Fruit fly (Drosophila melanogaster) whole organism, embryonic: ENCODE results near the gene frj.
A peak's percentile ranks its signal among the peaks of the same experiment; 100 is the strongest.

Experiments
- Atf3 ChIP-seq: fragments of 200-800 bp; sonication (Bioruptor generic); optimal IDR thresholded peaks from 3 replicates; lab custom pipeline; 2016; ENCODE audit warnings: missing biosample characterization, missing genetic modification characterization
- BtbVII ChIP-seq: fragments of 200-800 bp; sonication (Bioruptor generic); optimal IDR thresholded peaks from 3 replicates; lab custom pipeline; 2017; ENCODE audit warnings: missing biosample characterization, mild to moderate bottlenecking, missing genetic modification characterization
- CG11723 ChIP-seq: fragments of 200-800 bp; sonication (Bioruptor generic); optimal IDR thresholded peaks from 2 replicates; lab custom pipeline; 2017; ENCODE audit warnings: missing biosample characterization, mild to moderate bottlenecking, missing genetic modification characterization
- CG12769 ChIP-seq: fragments of 200-800 bp; sonication (Bioruptor generic); optimal IDR thresholded peaks from 2 replicates; lab custom pipeline; 2019; ENCODE audit warnings: missing biosample characterization, mild to moderate bottlenecking, missing genetic modification characterization, moderate library complexity
- CG14965 ChIP-seq: fragments of 200-800 bp; sonication (Bioruptor generic); optimal IDR thresholded peaks from 2 replicates; lab custom pipeline; 2016; ENCODE audit warnings: missing biosample characterization, missing genetic modification characterization, borderline replicate concordance
- CG15011 ChIP-seq: fragments of 200-800 bp; sonication (Bioruptor generic); optimal IDR thresholded peaks from 3 replicates; lab custom pipeline; 2018; ENCODE audit warnings: missing biosample characterization, mild to moderate bottlenecking, missing genetic modification characterization
- CG16813 ChIP-seq: fragments of 200-800 bp; sonication (Bioruptor generic); IDR thresholded peaks from 3 replicates; pipeline ENCODE4 v1.3.6; 2022; ENCODE audit warnings: missing biosample characterization, missing genetic modification characterization; ENCODE audit not compliant: partially characterized antibody
- CG3065 ChIP-seq: fragments of 200-800 bp; sonication (Bioruptor generic); optimal IDR thresholded peaks from 2 replicates; lab custom pipeline; 2016; ENCODE audit warnings: missing biosample characterization, missing genetic modification characterization
- CG31388 ChIP-seq: fragments of 200-800 bp; sonication (Bioruptor generic); optimal IDR thresholded peaks from 2 replicates; lab custom pipeline; 2016; ENCODE audit warnings: missing biosample characterization, missing genetic modification characterization
- CG3995 ChIP-seq: fragments of 200-800 bp; sonication (Bioruptor generic); optimal IDR thresholded peaks from 3 replicates; lab custom pipeline; 2016; ENCODE audit warnings: missing biosample characterization, missing genetic modification characterization
- CG5180 ChIP-seq: fragments of 200-800 bp; sonication (Bioruptor generic); optimal IDR thresholded peaks from 3 replicates; lab custom pipeline; 2017; ENCODE audit warnings: missing biosample characterization, missing genetic modification characterization, mild to moderate bottlenecking, moderate library complexity, missing genetic modification reagents
- CG6272 ChIP-seq: fragments of 200-800 bp; sonication (Bioruptor generic); IDR thresholded peaks from 2 replicates; pipeline ENCODE4 v1.3.6; 2022; ENCODE audit warnings: missing biosample characterization, missing genetic modification characterization
- CG7963 ChIP-seq: fragments of 200-800 bp; sonication (Bioruptor generic); IDR thresholded peaks from 3 replicates; pipeline ENCODE4 v1.3.6; 2022; ENCODE audit warnings: missing biosample characterization, missing genetic modification characterization; ENCODE audit not compliant: partially characterized antibody
- CG8290 ChIP-seq, 3 experiments: fragments of 200-800 bp; sonication (Bioruptor generic); optimal IDR thresholded peaks; 2 replicates each; lab custom pipeline; 2016 to 2019; ENCODE audit warnings: missing biosample characterization in 3 of 3, missing genetic modification characterization in 3 of 3, mild to moderate bottlenecking in 2 of 3, moderate library complexity in 1 of 3
- CG9609 ChIP-seq: fragments of 200-800 bp; sonication (Bioruptor generic); optimal IDR thresholded peaks from 3 replicates; lab custom pipeline; 2016; ENCODE audit warnings: missing biosample characterization, missing genetic modification characterization
- CG9727 ChIP-seq: fragments of 200-800 bp; sonication (Bioruptor generic); optimal IDR thresholded peaks from 3 replicates; lab custom pipeline; 2017; ENCODE audit warnings: missing biosample characterization, mild to moderate bottlenecking, missing genetic modification characterization
- CG9817 ChIP-seq: fragments of 200-800 bp; sonication (Bioruptor generic); optimal IDR thresholded peaks from 2 replicates; lab custom pipeline; 2018; ENCODE audit warnings: missing biosample characterization, mild to moderate bottlenecking, missing genetic modification characterization, moderate library complexity
- Camta ChIP-seq: fragments of 200-800 bp; sonication (Bioruptor generic); optimal IDR thresholded peaks from 2 replicates; lab custom pipeline; 2016; ENCODE audit warnings: missing biosample characterization, missing genetic modification characterization
- D19B ChIP-seq: fragments of 200-800 bp; sonication (Bioruptor generic); optimal IDR thresholded peaks from 2 replicates; lab custom pipeline; 2017; ENCODE audit warnings: missing biosample characterization, mild to moderate bottlenecking, missing genetic modification characterization
- ERR ChIP-seq: fragments of 200-800 bp; sonication (Bioruptor generic); optimal IDR thresholded peaks from 2 replicates; lab custom pipeline; 2016; ENCODE audit warnings: missing biosample characterization, missing genetic modification characterization
- HLH54F ChIP-seq: fragments of 200-800 bp; sonication (Bioruptor generic); optimal IDR thresholded peaks from 3 replicates; lab custom pipeline; 2016; ENCODE audit warnings: missing biosample characterization, missing genetic modification characterization
- HmgZ ChIP-seq: fragments of 200-800 bp; sonication (Bioruptor generic); optimal IDR thresholded peaks from 2 replicates; lab custom pipeline; 2018; ENCODE audit warnings: missing biosample characterization, mild to moderate bottlenecking, missing genetic modification characterization
- MBD-R2 ChIP-seq: fragments of 200-800 bp; sonication (Bioruptor generic); IDR thresholded peaks from 2 replicates; pipeline ENCODE4 v1.3.6; 2022; ENCODE audit warnings: missing biosample characterization, missing genetic modification characterization
- Meics ChIP-seq: fragments of 200-800 bp; sonication (Bioruptor generic); optimal IDR thresholded peaks from 2 replicates; lab custom pipeline; 2017; ENCODE audit warnings: missing biosample characterization, mild to moderate bottlenecking, missing genetic modification characterization
- NC2α ChIP-seq: fragments of 200-800 bp; sonication (Bioruptor generic); optimal IDR thresholded peaks from 2 replicates; lab custom pipeline; 2016; ENCODE audit warnings: missing biosample characterization, missing genetic modification characterization
- NC2β ChIP-seq: fragments of 200-800 bp; sonication (Bioruptor generic); optimal IDR thresholded peaks from 2 replicates; lab custom pipeline; 2016; ENCODE audit warnings: missing biosample characterization, missing genetic modification characterization
- Neu2 ChIP-seq: fragments of 200-800 bp; sonication (Bioruptor generic); optimal IDR thresholded peaks from 3 replicates; lab custom pipeline; 2016; ENCODE audit warnings: missing biosample characterization, missing genetic modification characterization, borderline replicate concordance
- Optix ChIP-seq: fragments of 200-800 bp; sonication (Bioruptor generic); IDR thresholded peaks from 3 replicates; pipeline ENCODE4 v1.3.6; 2022; ENCODE audit warnings: missing biosample characterization, missing genetic modification characterization
- Rx ChIP-seq: fragments of 200-800 bp; sonication (Bioruptor generic); IDR thresholded peaks from 2 replicates; pipeline ENCODE4 v1.3.6; 2022; ENCODE audit warnings: missing biosample characterization, missing genetic modification characterization
- Side ChIP-seq: fragments of 200-800 bp; sonication (Bioruptor generic); optimal IDR thresholded peaks from 2 replicates; lab custom pipeline; 2016; ENCODE audit warnings: missing biosample characterization, missing genetic modification characterization
- Sin3A ChIP-seq: fragments of >200 bp; optimal IDR thresholded peaks from 2 replicates; lab custom pipeline; 2018
- TFAM ChIP-seq: fragments of 200-800 bp; sonication (Bioruptor generic); optimal IDR thresholded peaks from 2 replicates; lab custom pipeline; 2017; ENCODE audit warnings: missing biosample characterization, missing genetic modification characterization, inconsistent platforms
- caup ChIP-seq: fragments of 200-800 bp; sonication (Bioruptor generic); optimal IDR thresholded peaks from 3 replicates; lab custom pipeline; 2017; ENCODE audit warnings: missing biosample characterization, mild to moderate bottlenecking, missing genetic modification characterization, moderate library complexity; ENCODE audit not compliant: severe bottlenecking
- dysf ChIP-seq: fragments of 200-800 bp; sonication (Bioruptor generic); IDR thresholded peaks from 3 replicates; pipeline ENCODE4 v1.3.6; 2022; ENCODE audit warnings: missing biosample characterization, missing genetic modification characterization
- ftz-f1 ChIP-seq: fragments of 200-800 bp; sonication (Bioruptor generic); optimal IDR thresholded peaks from 2 replicates; lab custom pipeline; 2016; ENCODE audit warnings: missing biosample characterization, missing genetic modification characterization
- h ChIP-seq: fragments of >200 bp; optimal IDR thresholded peaks from 2 replicates; lab custom pipeline; 2017
- jigr1 ChIP-seq: fragments of 200-800 bp; sonication (Bioruptor generic); IDR thresholded peaks from 3 replicates; pipeline ENCODE4 v1.3.6; 2022; ENCODE audit warnings: missing biosample characterization, missing genetic modification characterization
- jing ChIP-seq: fragments of 200-800 bp; sonication (Bioruptor generic); optimal IDR thresholded peaks from 2 replicates; lab custom pipeline; 2018; ENCODE audit warnings: missing biosample characterization, mild to moderate bottlenecking, missing genetic modification characterization
- kay ChIP-seq: fragments of 200-800 bp; sonication (Bioruptor generic); optimal IDR thresholded peaks from 2 replicates; lab custom pipeline; 2016; ENCODE audit warnings: missing biosample characterization, missing genetic modification characterization
- klu ChIP-seq: fragments of 200-800 bp; sonication (Bioruptor generic); IDR thresholded peaks from 2 replicates; pipeline ENCODE4 v1.3.6; 2022; ENCODE audit warnings: missing biosample characterization, missing genetic modification characterization
- mam ChIP-seq: fragments of 200-800 bp; sonication (Bioruptor generic); optimal IDR thresholded peaks from 3 replicates; lab custom pipeline; 2016; ENCODE audit warnings: missing biosample characterization, missing genetic modification characterization
- nmo ChIP-seq: fragments of 200-800 bp; sonication (Bioruptor generic); optimal IDR thresholded peaks from 2 replicates; lab custom pipeline; 2018; ENCODE audit warnings: missing biosample characterization, mild to moderate bottlenecking, missing genetic modification characterization, moderate library complexity
- nom ChIP-seq: fragments of 200-800 bp; sonication (Bioruptor generic); optimal IDR thresholded peaks from 2 replicates; lab custom pipeline; 2017; ENCODE audit warnings: missing biosample characterization, missing genetic modification characterization, mild to moderate bottlenecking, moderate library complexity, missing genetic modification reagents
- phol ChIP-seq: fragments of 200-800 bp; sonication (Bioruptor generic); optimal IDR thresholded peaks from 3 replicates; lab custom pipeline; 2018; ENCODE audit warnings: missing biosample characterization, mild to moderate bottlenecking, missing genetic modification characterization, moderate library complexity
- sd ChIP-seq: fragments of 200-800 bp; sonication (Bioruptor generic); optimal IDR thresholded peaks from 3 replicates; lab custom pipeline; 2018; ENCODE audit warnings: missing biosample characterization, mild to moderate bottlenecking, missing genetic modification characterization, moderate library complexity
- tio ChIP-seq: fragments of 200-800 bp; sonication (Bioruptor generic); optimal IDR thresholded peaks from 2 replicates; lab custom pipeline; 2017; ENCODE audit warnings: missing biosample characterization, missing genetic modification characterization, inconsistent platforms
- trem ChIP-seq: fragments of 200-800 bp; optimal IDR thresholded peaks from 3 replicates; lab custom pipeline; 2019; ENCODE audit warnings: missing biosample characterization, mild to moderate bottlenecking, missing genetic modification characterization, moderate library complexity
- trh ChIP-seq: fragments of 200-800 bp; sonication (Bioruptor generic); optimal IDR thresholded peaks from 2 replicates; lab custom pipeline; 2016; ENCODE audit warnings: missing biosample characterization, missing genetic modification characterization
- unc-4 ChIP-seq: fragments of 200-800 bp; sonication (Bioruptor generic); IDR thresholded peaks from 2 replicates; pipeline ENCODE4 v1.3.6; 2022; ENCODE audit warnings: missing biosample characterization, missing genetic modification characterization; ENCODE audit not compliant: partially characterized antibody

Gene frj

DNA sequence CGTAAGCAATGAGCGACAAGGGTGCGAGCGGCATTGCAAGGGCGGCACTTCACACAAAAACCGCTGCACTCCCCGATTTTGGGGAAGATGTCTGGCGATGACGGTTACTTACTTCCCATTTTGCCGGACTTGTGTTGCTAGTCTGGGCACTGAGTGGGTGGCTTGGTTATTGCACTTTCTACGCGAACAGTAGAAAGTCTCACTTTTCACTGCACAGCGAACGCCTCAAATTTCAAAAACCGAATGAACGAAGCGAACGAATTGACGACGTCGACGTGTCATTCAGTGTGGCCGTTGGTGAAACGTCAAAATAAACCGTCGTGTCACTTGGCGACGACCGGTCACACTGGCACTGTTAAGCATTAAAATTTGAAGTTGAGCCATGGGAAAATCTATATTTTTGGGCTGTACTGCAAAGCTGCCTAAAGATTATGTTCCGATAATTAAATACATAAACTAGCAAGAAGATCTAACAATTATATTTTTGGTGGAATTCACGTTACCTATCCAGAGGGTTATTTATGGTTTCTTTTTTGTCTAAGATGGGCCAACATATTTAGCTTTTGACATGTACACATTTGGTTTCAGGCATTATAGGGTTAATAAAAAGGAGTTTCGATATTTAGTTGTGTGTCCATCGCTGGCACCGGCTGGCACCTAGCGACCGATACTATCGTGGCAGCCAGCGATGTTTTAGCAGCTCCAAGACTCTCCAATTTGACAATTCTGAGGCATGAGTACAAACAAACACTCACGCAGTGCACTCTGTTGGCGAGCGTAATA is 24.6 kb downstream of the frj start, which contains the start of the genes Sec61alpha and Daxx (continued):
- TF ChIP-seq Camta (GFP tag; lab: Kevin White, UChicago) (peak; percentile 74), CG9817 (tag; lab: Kevin White, UChicago) (peak; percentile 88), trem (peak; percentile 74), CG12769 (tag; lab: Kevin White, UChicago) (peak; percentile 56), jigr1 (GFP tag; lab: Robert Waterston, UW) (peak; percentile 69; the same call in 2 of the 3 replicates), CG5180 (GFP tag; lab: Kevin White, UChicago) (no peak), klu (GFP tag; lab: Robert Waterston, UW) (peak; percentile 75; the same call in 1 of the 2 replicates), h (no peak), CG7963 (GFP tag; lab: Robert Waterston, UW) (peak; percentile 100), BtbVII (GFP tag; lab: Kevin White, UChicago) (peak; percentile 25), Rx (peak; percentile 32; the same call in 1 of the 2 replicates), mam (GFP tag; lab: Kevin White, UChicago) (peak; percentile 95), ftz-f1 (peak; percentile 27), HLH54F (GFP tag; lab: Kevin White, UChicago) (peak; percentile 94), unc-4 (GFP tag; lab: Robert Waterston, UW) (peak; percentile 98), ERR (GFP tag; lab: Kevin White, UChicago) (peak; percentile 69), Neu2 (peak; percentile 36), nom (no peak), tio (no peak), CG15011 (peak; percentile 68), NC2β (GFP tag; lab: Kevin White, UChicago) (peak; percentile 75), Meics (GFP tag; lab: Kevin White, UChicago) (peak; percentile 78), dysf (peak; percentile 88), Optix (GFP tag; lab: Robert Waterston, UW) (peak; percentile 62; the same call in 2 of the 3 replicates), sd (tag; lab: Kevin White, UChicago) (peak; percentile 46), Side (GFP tag; lab: Kevin White, UChicago) (peak; percentile 83), MBD-R2 (GFP tag; lab: Robert Waterston, UW) (peak; percentile 83), trh (GFP tag; lab: Kevin White, UChicago) (peak; percentile 65), CG16813 (GFP tag; lab: Robert Waterston, UW) (peak; percentile 100), CG11723 (GFP tag; lab: Kevin White, UChicago) (peak; percentile 34), TFAM (GFP tag; lab: Kevin White, UChicago) (no peak), phol (tag; lab: Kevin White, UChicago) (peak; percentile 87), NC2α (GFP tag; lab: Kevin White, UChicago) (peak; percentile 16), nmo (peak; percentile 87), jing (GFP tag; lab: Kevin White, UChicago) (no peak), HmgZ (tag; lab: Kevin White, UChicago) (peak; percentile 80), D19B (GFP tag; lab: Kevin White, UChicago) (peak; percentile 69), CG9727 (GFP tag; lab: Kevin White, UChicago) (peak; percentile 78), CG3065 (GFP tag; lab: Kevin White, UChicago) (peak; percentile 21), CG31388 (peak; percentile 1), CG14965 (peak; percentile 17), Atf3 (GFP tag; lab: Kevin White, UChicago) (peak; percentile 84), CG3995 (GFP tag; lab: Kevin White, UChicago) (peak; percentile 52), caup (GFP tag; lab: Kevin White, UChicago) (peak; percentile 65), Sin3A (lab: Kevin White, UChicago) (peak; percentile 98), CG6272 (GFP tag; lab: Robert Waterston, UW) (peak; percentile 89), CG9609 (GFP tag; lab: Kevin White, UChicago) (peak; percentile 89), CG8290 (GFP tag; optimal IDR thresholded peaks at IDR 0.05; lab: Kevin White, UChicago) (peak; percentile 70), CG8290 (tag; optimal IDR thresholded peaks at IDR 0.05; lab: Kevin White, UChicago) (peak in 1 of 2 experiments; percentile 73), kay (peak; percentile 65)
